Fruit fly (Drosophila melanogaster): ENCODE measurements around the gene bap.
A peak's percentile ranks its signal among the peaks of the same experiment; 100 is the strongest.

bap gene

dm6 chr3R:21347815-21348186 lies 40.9 kb upstream of the bap start (continued):
- TF ChIP-seq CG5245 (GFP tag; optimal IDR thresholded peaks at IDR 0.05) (no peak), CG18599 (GFP tag; optimal IDR thresholded peaks at IDR 0.05) (no peak), otp (GFP tag; IDR thresholded peaks at IDR 0.05) (no peak), ac (GFP tag; optimal IDR thresholded peaks at IDR 0.05) (no peak), CG6813 (GFP tag; optimal IDR thresholded peaks at IDR 0.05) (peak; percentile 28), lab (GFP tag; optimal IDR thresholded peaks at IDR 0.05) (no peak), sima (GFP tag; optimal IDR thresholded peaks at IDR 0.05) (no peak), CG10979 (tag; optimal IDR thresholded peaks at IDR 0.05) (peak; percentile 44), grn (GFP tag; optimal IDR thresholded peaks at IDR 0.05) (no peak), tio (GFP tag; optimal IDR thresholded peaks at IDR 0.05) (peak; percentile 35), Xbp1 (GFP tag; optimal IDR thresholded peaks at IDR 0.05) (peak; percentile 34), slbo (GFP tag; IDR thresholded peaks at IDR 0.05) (peak; percentile 22; the same call in 1 of the 2 replicates), Jarid2 (GFP tag; optimal IDR thresholded peaks at IDR 0.05) (peak; percentile 16), CG2202 (tag; optimal IDR thresholded peaks at IDR 0.05) (no peak), corto (GFP tag; optimal IDR thresholded peaks at IDR 0.05) (no peak), ranshi (GFP tag; IDR thresholded peaks at IDR 0.05) (no peak), CG32767 (GFP tag; IDR thresholded peaks at IDR 0.05) (0 out of 2 replicates have a peak, but pooled peaks have one; percentile 43), CG17328 (GFP tag; IDR thresholded peaks at IDR 0.05) (peak; percentile 51), CG17385 (GFP tag; optimal IDR thresholded peaks at IDR 0.05) (no peak), CG9437 (GFP tag; optimal IDR thresholded peaks at IDR 0.05) (peak; percentile 53), PHDP (tag; optimal IDR thresholded peaks at IDR 0.05) (peak; percentile 21), CG10209 (GFP tag; optimal IDR thresholded peaks at IDR 0.05) (no peak), D (optimal IDR thresholded peaks at IDR 0.05) (no peak), D (GFP tag; optimal IDR thresholded peaks at IDR 0.05) (peak; percentile 33), gsb-n (tag; optimal IDR thresholded peaks at IDR 0.05) (no peak), gcm (GFP tag; optimal IDR thresholded peaks at IDR 0.05) (no peak), CG17568 (GFP tag; optimal IDR thresholded peaks at IDR 0.05) (no peak), Lim3 (GFP tag; IDR thresholded peaks at IDR 0.05) (no peak), zfh2 (GFP tag; optimal IDR thresholded peaks at IDR 0.05) (no peak), nmo (GFP tag; optimal IDR thresholded peaks at IDR 0.05) (peak; percentile 23), CG8924 (tag; optimal IDR thresholded peaks at IDR 0.05) (peak; percentile 0), gfzf (GFP tag; optimal IDR thresholded peaks at IDR 0.05) (no peak), Gug (GFP tag; IDR thresholded peaks at IDR 0.05) (0 out of 4 replicates have a peak, but pooled peaks have one; percentile 8), Fer2 (tag; optimal IDR thresholded peaks at IDR 0.05) (no peak), Doc3 (GFP tag; IDR thresholded peaks at IDR 0.05; ENCODE audit: partially characterized antibody) (no peak), CG4854 (GFP tag; optimal IDR thresholded peaks at IDR 0.05) (no peak), Blimp-1 (GFP tag; optimal IDR thresholded peaks at IDR 0.05) (peak; percentile 41), Opbp (GFP tag; IDR thresholded peaks at IDR 0.05; ENCODE audit: partially characterized antibody) (no peak), unpg (GFP tag; optimal IDR thresholded peaks at IDR 0.05) (peak; percentile 24), eve (GFP tag; optimal IDR thresholded peaks at IDR 0.05) (no peak), ken (GFP tag; IDR thresholded peaks at IDR 0.05) (no peak), onecut (GFP tag; IDR thresholded peaks at IDR 0.05) (peak; percentile 3), bsh (GFP tag; optimal IDR thresholded peaks at IDR 0.05) (peak in 1 of 2 experiments; percentile 37), CG1602 (GFP tag; optimal IDR thresholded peaks at IDR 0.05) (peak; percentile 15), az2 (GFP tag; optimal IDR thresholded peaks at IDR 0.05) (peak; percentile 32), CG14860 (GFP tag; IDR thresholded peaks at IDR 0.05; ENCODE audit: partially characterized antibody) (no peak), pzg (GFP tag; optimal IDR thresholded peaks at IDR 0.05) (no peak), esg (GFP tag; conservative IDR thresholded peaks at IDR 0.05) (0 out of 2 replicates have a peak, but pooled peaks have one; percentile 21), CG34224 (GFP tag; IDR thresholded peaks at IDR 0.05; ENCODE audit: partially characterized antibody) (no peak), vnd (GFP tag; IDR thresholded peaks at IDR 0.05; ENCODE audit: partially characterized antibody) (no peak)
